Worm (Caenorhabditis elegans) whole organism, midembryonic: ENCODE data around the gene nduf-2.2.

Experiments used
- T22C8.4 ChIP-seq: fragments of 200-800 bp; sonication (Bioruptor generic); IDR thresholded peaks from 2 replicates; pipeline ENCODE4 v1.3.6; 2022; ENCODE audit warnings: missing genetic modification characterization, missing compliant biosample characterization
- flt-1 ChIP-seq: fragments of 200-800 bp; sonication (Bioruptor generic); IDR thresholded peaks from 2 replicates; pipeline ENCODE4 v1.3.6; 2022; ENCODE audit warnings: missing genetic modification characterization, missing compliant biosample characterization
- klf-2 ChIP-seq: fragments of 200-800 bp; sonication (Bioruptor generic); conservative IDR thresholded peaks from 2 replicates; pipeline ENCODE4 v1.3.6; 2022; ENCODE audit warnings: missing genetic modification reagents, missing genetic modification characterization, missing compliant biosample characterization
- tab-1 ChIP-seq: fragments of 200-800 bp; sonication (Bioruptor generic); IDR thresholded peaks from 2 replicates; pipeline ENCODE4 v1.3.6; 2022; ENCODE audit warnings: missing genetic modification characterization, missing compliant biosample characterization

- TF ChIP-seq T22C8.4 (GFP tag; lab: Robert Waterston, UW), result no peak
- TF ChIP-seq flt-1 (GFP tag; lab: Robert Waterston, UW), result no peak
- TF ChIP-seq tab-1 (GFP tag; lab: Robert Waterston, UW), result no peak
- TF ChIP-seq klf-2 (GFP tag; lab: Robert Waterston, UW), result no peak
Observed at ce11 chrIII:6492807-6493206, 27.8 kb downstream of the nduf-2.2 start, which contains the start of gene srb-11.
